Fruit fly (Drosophila melanogaster): Measurements from ENCODE around the gene Eig71Eh.

Eig71Eh gene

dm6 chr3L:15639978-15640377, 19.3 kb downstream of the Eig71Eh start:
- TF ChIP-seq ttk (GFP tag; IDR thresholded peaks at IDR 0.05) (no peak), CG1603 (tag; optimal IDR thresholded peaks at IDR 0.05) (peak; percentile 58), dmrt99B (tag; optimal IDR thresholded peaks at IDR 0.05) (peak; percentile 4), Mad (GFP tag; optimal IDR thresholded peaks at IDR 0.05) (no peak), CG7839 (tag; optimal IDR thresholded peaks at IDR 0.05) (peak; percentile 16), Ssrp (tag; optimal IDR thresholded peaks at IDR 0.05) (peak; percentile 11), Dref (GFP tag; IDR thresholded peaks at IDR 0.05) (no peak), NfI (GFP tag; optimal IDR thresholded peaks at IDR 0.05) (no peak), bsh (GFP tag; optimal IDR thresholded peaks at IDR 0.05) (peak in 1 of 2 experiments; percentile 32), Abd-B (GFP tag; optimal IDR thresholded peaks at IDR 0.05) (no peak), CG30403 (GFP tag; optimal IDR thresholded peaks at IDR 0.05) (peak; percentile 8), ERR (GFP tag; optimal IDR thresholded peaks at IDR 0.05) (no peak), CG10654 (GFP tag; optimal IDR thresholded peaks at IDR 0.05) (no peak), lab (GFP tag; optimal IDR thresholded peaks at IDR 0.05) (no peak), Oli (tag; optimal IDR thresholded peaks at IDR 0.05) (peak; percentile 26), grau (tag; optimal IDR thresholded peaks at IDR 0.05) (peak; percentile 3), Med (GFP tag) (peak; percentile 31), fd102C (GFP tag; optimal IDR thresholded peaks at IDR 0.05) (peak; percentile 21), CG5180 (GFP tag; optimal IDR thresholded peaks at IDR 0.05) (no peak), NC2β (GFP tag; optimal IDR thresholded peaks at IDR 0.05) (peak; percentile 1), CG4820 (GFP tag; optimal IDR thresholded peaks at IDR 0.05) (no peak), Blimp-1 (GFP tag; optimal IDR thresholded peaks at IDR 0.05) (no peak), dmrt11E (tag; optimal IDR thresholded peaks at IDR 0.05) (peak; percentile 31), CG4360 (GFP tag; IDR thresholded peaks at IDR 0.05) (0 out of 2 replicates have a peak, but pooled peaks have one; percentile 18), zf30C (GFP tag; optimal IDR thresholded peaks at IDR 0.05) (peak; percentile 33), Antp (GFP tag; optimal IDR thresholded peaks at IDR 0.05) (peak; percentile 17), CG17359 (tag; optimal IDR thresholded peaks at IDR 0.05) (no peak), Dip2 (GFP tag; IDR thresholded peaks at IDR 0.05) (no peak), CG12391 (tag; optimal IDR thresholded peaks at IDR 0.05) (peak; percentile 23), shn (GFP tag; optimal IDR thresholded peaks at IDR 0.05) (no peak), CG7271 (tag; optimal IDR thresholded peaks at IDR 0.05) (no peak), scrt (GFP tag; optimal IDR thresholded peaks at IDR 0.05) (peak; percentile 36), CG1832 (GFP tag; optimal IDR thresholded peaks at IDR 0.05) (no peak), CG12104 (GFP tag; optimal IDR thresholded peaks at IDR 0.05) (no peak), CG1602 (GFP tag; optimal IDR thresholded peaks at IDR 0.05) (peak; percentile 0), sug (tag; optimal IDR thresholded peaks at IDR 0.05) (no peak), CG8765 (GFP tag; IDR thresholded peaks at IDR 0.05) (no peak), tio (GFP tag; optimal IDR thresholded peaks at IDR 0.05) (no peak), CG6791 (GFP tag; IDR thresholded peaks at IDR 0.05; ENCODE audit: partially characterized antibody) (no peak), CG9817 (tag; optimal IDR thresholded peaks at IDR 0.05) (no peak), lola (GFP tag; optimal IDR thresholded peaks at IDR 0.05) (peak in 1 of 3 experiments; percentile 26), CG9727 (GFP tag; optimal IDR thresholded peaks at IDR 0.05) (peak; percentile 23), CG6689 (GFP tag; IDR thresholded peaks at IDR 0.05) (peak; percentile 34; the same call in 1 of the 2 replicates), sens (GFP tag) (peak; percentile 36), CG7556 (GFP tag; optimal IDR thresholded peaks at IDR 0.05) (peak; percentile 2), CG11504 (tag; optimal IDR thresholded peaks at IDR 0.05) (peak; percentile 16), unpg (GFP tag; optimal IDR thresholded peaks at IDR 0.05) (peak; percentile 23), CG17912 (GFP tag; optimal IDR thresholded peaks at IDR 0.05) (no peak), CG2712 (tag; optimal IDR thresholded peaks at IDR 0.05) (peak; percentile 43), row (GFP tag; IDR thresholded peaks at IDR 0.05) (0 out of 3 replicates have a peak, but pooled peaks have one; percentile 35)

All from whole organism, embryonic.